Fruit fly (Drosophila melanogaster): ENCODE measurements around the gene CG14151.

CG14151 gene

dm6 chr3L:10660744-10661589, 32.7 kb upstream of the CG14151 start, which contains the start of the genes CG32066 and CG8003 (continued):
- TF ChIP-seq CG11085 (GFP tag; IDR thresholded peaks at IDR 0.05) (0 out of 2 replicates have a peak, but pooled peaks have one; percentile 41), CG4730 (GFP tag; IDR thresholded peaks at IDR 0.05) (no peak), CG34422 (GFP tag; IDR thresholded peaks at IDR 0.05) (peak; percentile 78), CG10462 (GFP tag; optimal IDR thresholded peaks at IDR 0.05) (no peak), pzg (GFP tag; optimal IDR thresholded peaks at IDR 0.05) (peak; percentile 61), CG14050 (GFP tag; IDR thresholded peaks at IDR 0.05) (0 out of 3 replicates have a peak, but pooled peaks have one; percentile 32), cg (GFP tag; optimal IDR thresholded peaks at IDR 0.05) (peak; percentile 34), ssp (GFP tag; IDR thresholded peaks at IDR 0.05) (no peak), CG6683 (GFP tag; optimal IDR thresholded peaks at IDR 0.05) (no peak), PHDP (tag; optimal IDR thresholded peaks at IDR 0.05) (peak; percentile 12), pb (GFP tag; optimal IDR thresholded peaks at IDR 0.05) (no peak), CG2875 (GFP tag; optimal IDR thresholded peaks at IDR 0.05) (no peak), tin (GFP tag; optimal IDR thresholded peaks at IDR 0.05) (peak; percentile 5), CG7357 (GFP tag; IDR thresholded peaks at IDR 0.05) (no peak), Taf1 (GFP tag; IDR thresholded peaks at IDR 0.05) (no peak), fru (optimal IDR thresholded peaks at IDR 0.05) (no peak), psq (GFP tag; optimal IDR thresholded peaks at IDR 0.05) (no peak), ab (GFP tag; optimal IDR thresholded peaks at IDR 0.05) (no peak), Side (GFP tag; optimal IDR thresholded peaks at IDR 0.05) (no peak), Meics (GFP tag; optimal IDR thresholded peaks at IDR 0.05) (peak; percentile 29), nom (GFP tag; optimal IDR thresholded peaks at IDR 0.05) (peak; percentile 13), YL-1 (GFP tag; optimal IDR thresholded peaks at IDR 0.05) (peak; percentile 12), rib (GFP tag; IDR thresholded peaks at IDR 0.05) (no peak), abd-A (tag; optimal IDR thresholded peaks at IDR 0.05) (peak; percentile 24), repo (GFP tag; optimal IDR thresholded peaks at IDR 0.05) (no peak), CG2120 (GFP tag; optimal IDR thresholded peaks at IDR 0.05) (peak; percentile 37), CG10654 (GFP tag; optimal IDR thresholded peaks at IDR 0.05) (no peak), tx (GFP tag; optimal IDR thresholded peaks at IDR 0.05) (no peak), HLHmδ (GFP tag; optimal IDR thresholded peaks at IDR 0.05) (peak; percentile 76), toy (GFP tag; IDR thresholded peaks at IDR 0.05) (no peak), Mes4 (GFP tag; optimal IDR thresholded peaks at IDR 0.05) (no peak), CG11093 (GFP tag; IDR thresholded peaks at IDR 0.05) (no peak), jigr1 (GFP tag; IDR thresholded peaks at IDR 0.05) (no peak), CG17385 (GFP tag; optimal IDR thresholded peaks at IDR 0.05) (peak; percentile 24), gt (GFP tag; IDR thresholded peaks at IDR 0.05) (no peak), Fer2 (tag; optimal IDR thresholded peaks at IDR 0.05) (no peak), Hsf (GFP tag; optimal IDR thresholded peaks at IDR 0.05) (no peak), trem (tag; optimal IDR thresholded peaks at IDR 0.05) (peak; percentile 50), GATAe (GFP tag; conservative IDR thresholded peaks at IDR 0.05) (no peak), CG18619 (GFP tag; optimal IDR thresholded peaks at IDR 0.05) (peak; percentile 5), salm (tag; optimal IDR thresholded peaks at IDR 0.05) (peak; percentile 28), CG7271 (tag; optimal IDR thresholded peaks at IDR 0.05) (no peak), CG7745 (tag; optimal IDR thresholded peaks at IDR 0.05) (no peak), eyg (GFP tag; optimal IDR thresholded peaks at IDR 0.05) (no peak), MTF-1 (GFP tag; optimal IDR thresholded peaks at IDR 0.05; ENCODE audit: borderline replicate concordance) (peak; percentile 65), CG12299 (tag; optimal IDR thresholded peaks at IDR 0.05) (peak; percentile 45), HmgD (GFP tag; optimal IDR thresholded peaks at IDR 0.05) (no peak), yki (optimal IDR thresholded peaks at IDR 0.05) (no peak), CG7372 (GFP tag; IDR thresholded peaks at IDR 0.05) (no peak), CG4424 (GFP tag; optimal IDR thresholded peaks at IDR 0.05) (no peak), Fer3 (tag; optimal IDR thresholded peaks at IDR 0.05) (peak; percentile 20)
